Fruit fly (Drosophila melanogaster): ENCODE measurements around the gene CG12054.

CG12054 gene

dm6 chr3R:31222125-31222889 is 1.8 kb downstream of the CG12054 start:
- no peak for TF ChIP-seq CG17801 (GFP tag; optimal IDR thresholded peaks at IDR 0.05; ENCODE audit: partially characterized antibody)

- TF ChIP-seq CG17801 (GFP tag; optimal IDR thresholded peaks at IDR 0.05; ENCODE audit: partially characterized antibody): no peak
Observed at dm6 chr3R:31222890-31223569, 2.5 kb downstream of the CG12054 start.

dm6 chr3R:31223971-31224860 is 3.7 kb downstream of the CG12054 start:
- no peak for TF ChIP-seq CG17801 (GFP tag; optimal IDR thresholded peaks at IDR 0.05; ENCODE audit: partially characterized antibody)

- no peak for TF ChIP-seq CG17801 (GFP tag; optimal IDR thresholded peaks at IDR 0.05; ENCODE audit: partially characterized antibody)
Observed at dm6 chr3R:31225043-31225681, 4.7 kb downstream of the CG12054 start.

dm6 chr3R:31231134-31231533 is 10.6 kb downstream of the CG12054 start:
- TF ChIP-seq CG17801 (GFP tag; optimal IDR thresholded peaks at IDR 0.05; ENCODE audit: partially characterized antibody): no peak

dm6 chr3R:31232236-31232635 is 11.7 kb downstream of the CG12054 start, which contains the start of gene CG15563:
TSS of gene CG15563 (minus strand) at chr3R:31232336.
- TF ChIP-seq CG17801 (GFP tag; optimal IDR thresholded peaks at IDR 0.05; ENCODE audit: partially characterized antibody): no peak

dm6 chr3R:31235262-31235661 is 14.8 kb downstream of the CG12054 start, which contains the start of gene CG15564:
TSS of gene CG15564 (minus strand) at chr3R:31235362.
- TF ChIP-seq CG17801 (GFP tag; optimal IDR thresholded peaks at IDR 0.05; ENCODE audit: partially characterized antibody): no peak

- no peak for TF ChIP-seq CG17801 (GFP tag; optimal IDR thresholded peaks at IDR 0.05; ENCODE audit: partially characterized antibody)
Observed at dm6 chr3R:31240023-31240422, 19.5 kb downstream of the CG12054 start.

- no peak for TF ChIP-seq CG17801 (GFP tag; optimal IDR thresholded peaks at IDR 0.05; ENCODE audit: partially characterized antibody)
Observed at dm6 chr3R:31241109-31241508, 20.6 kb downstream of the CG12054 start.

- no peak for TF ChIP-seq CG17801 (GFP tag; optimal IDR thresholded peaks at IDR 0.05; ENCODE audit: partially characterized antibody)
Observed at dm6 chr3R:31243079-31243668, 22.7 kb downstream of the CG12054 start.

dm6 chr3R:31245785-31246184 is 25.3 kb downstream of the CG12054 start:
- TF ChIP-seq CG17801 (GFP tag; optimal IDR thresholded peaks at IDR 0.05; ENCODE audit: partially characterized antibody): no peak

dm6 chr3R:31247281-31247995 is 26.9 kb downstream of the CG12054 start:
- no peak for TF ChIP-seq CG17801 (GFP tag; optimal IDR thresholded peaks at IDR 0.05; ENCODE audit: partially characterized antibody)

dm6 chr3R:31248245-31248644 is 27.7 kb downstream of the CG12054 start:
- no peak for TF ChIP-seq CG17801 (GFP tag; optimal IDR thresholded peaks at IDR 0.05; ENCODE audit: partially characterized antibody)

Measured in ovary, adult (tissue).